Fruit fly (Drosophila melanogaster) Kc167 (cell line): ENCODE data around the gene Fst.

Source experiments
- Sin3A ChIP-seq: fragments of >200 bp; optimal IDR thresholded peaks from 2 replicates; lab custom pipeline; 2018; ENCODE audit warnings: missing external identifiers
- h ChIP-seq: fragments of >200 bp; optimal IDR thresholded peaks from 3 replicates; lab custom pipeline; 2018; ENCODE audit warnings: missing external identifiers
- psq ChIP-seq: fragments of >200 bp; optimal IDR thresholded peaks from 2 replicates; lab custom pipeline; 2017; ENCODE audit warnings: missing external identifiers

DNA sequence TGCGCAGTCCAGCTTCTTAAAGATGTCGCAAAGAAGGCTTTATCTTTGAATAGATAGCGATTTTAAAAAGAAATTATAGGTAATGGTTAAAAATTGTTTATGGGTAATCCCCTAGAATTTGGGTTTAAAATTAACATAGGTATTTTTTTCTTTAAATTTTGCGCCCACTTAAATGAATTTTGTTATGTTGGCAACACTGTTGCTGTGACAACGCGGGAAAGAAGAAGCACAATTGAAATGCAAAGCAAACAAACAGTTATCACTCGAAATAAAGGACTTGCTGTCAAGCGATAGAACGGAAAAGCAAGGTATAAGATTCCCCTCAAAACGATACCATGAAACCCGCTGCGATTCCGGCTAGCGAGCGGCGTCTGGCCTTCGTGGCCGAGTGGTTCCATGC is 33.8 kb upstream of the Fst start, which contains the start of gene nmdyn-D7:
- TF ChIP-seq Sin3A = no peak
- TF ChIP-seq h (lab: Kevin White, UChicago) = no peak
- no peak for TF ChIP-seq psq (lab: Kevin White, UChicago)
